Worm (Caenorhabditis elegans): ENCODE results near the gene F38H4.6.

DNA sequence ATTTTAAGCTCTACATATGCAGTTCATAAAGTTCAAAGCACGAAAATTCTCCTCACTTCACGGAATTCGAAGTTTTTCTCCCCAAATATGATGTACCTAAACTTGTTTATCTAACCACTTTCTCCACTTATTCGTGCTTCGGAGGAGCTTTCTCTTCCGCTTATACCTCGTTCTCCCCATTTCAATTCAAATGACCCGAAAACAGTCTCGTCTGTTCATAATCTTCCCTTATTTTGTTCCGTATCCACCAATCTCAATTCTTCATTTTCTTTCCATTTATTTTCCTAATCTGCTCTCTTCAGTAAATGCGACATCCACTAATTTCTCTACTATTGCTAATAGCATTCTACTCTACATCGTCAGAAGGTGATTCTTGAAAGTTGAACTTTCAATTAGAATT, 37.6 kb upstream of the F38H4.6 start, which contains the start of gene let-653:
- TF ChIP-seq jun-1 (tag; optimal IDR thresholded peaks at IDR 0.05): no peak
- no peak for TF ChIP-seq mdl-1 (tag; optimal IDR thresholded peaks at IDR 0.05)
- no peak for TF ChIP-seq zag-1 (tag; optimal IDR thresholded peaks at IDR 0.05)
- TF ChIP-seq mef-2 (tag; optimal IDR thresholded peaks at IDR 0.05): no peak
